Fruit fly (Drosophila melanogaster) whole organism, embryonic: ENCODE results near the gene ninaC.
A peak's percentile ranks its signal among the peaks of the same experiment; 100 is the strongest.

Source experiments
- CG10147 ChIP-seq: fragments of 200-800 bp; sonication (Bioruptor generic); optimal IDR thresholded peaks from 2 replicates; lab custom pipeline; 2019; ENCODE audit warnings: missing biosample characterization, mild to moderate bottlenecking, missing genetic modification characterization, moderate library complexity
- CG11560 ChIP-seq: fragments of 200-800 bp; sonication (Bioruptor generic); IDR thresholded peaks from 3 replicates; pipeline ENCODE4 v1.3.6; 2022; ENCODE audit warnings: missing biosample characterization, missing genetic modification characterization
- CG12071 ChIP-seq: fragments of 200-800 bp; sonication (Bioruptor generic); optimal IDR thresholded peaks from 3 replicates; lab custom pipeline; 2018; ENCODE audit warnings: missing biosample characterization, mild to moderate bottlenecking, missing genetic modification characterization
- CG14014 ChIP-seq: fragments of 200-800 bp; sonication (Bioruptor generic); IDR thresholded peaks from 2 replicates; pipeline ENCODE4 v1.3.6; 2022; ENCODE audit warnings: missing biosample characterization, missing genetic modification characterization
- CG14441 ChIP-seq: fragments of 200-800 bp; sonication (Bioruptor generic); IDR thresholded peaks from 2 replicates; pipeline ENCODE4 v1.3.6; 2022; ENCODE audit warnings: missing biosample characterization, missing genetic modification characterization
- CG1529 ChIP-seq: fragments of 200-800 bp; sonication (Bioruptor generic); optimal IDR thresholded peaks from 3 replicates; lab custom pipeline; 2018; ENCODE audit warnings: missing biosample characterization, missing genetic modification characterization
- CG1602 ChIP-seq: fragments of 200-800 bp; sonication (Bioruptor generic); optimal IDR thresholded peaks from 3 replicates; lab custom pipeline; 2016; ENCODE audit warnings: missing biosample characterization, missing genetic modification characterization
- CG18011 ChIP-seq: fragments of 200-800 bp; sonication (Bioruptor generic); optimal IDR thresholded peaks from 2 replicates; lab custom pipeline; 2017; ENCODE audit warnings: missing biosample characterization, missing genetic modification characterization, mild to moderate bottlenecking, moderate library complexity, missing genotype
- CG2129 ChIP-seq: fragments of 200-800 bp; sonication (Bioruptor generic); IDR thresholded peaks from 2 replicates; pipeline ENCODE4 v1.3.6; 2022; ENCODE audit warnings: missing biosample characterization, missing genetic modification characterization; ENCODE audit not compliant: partially characterized antibody
- CG2712 ChIP-seq: fragments of 200-800 bp; optimal IDR thresholded peaks from 3 replicates; lab custom pipeline; 2019; ENCODE audit warnings: missing biosample characterization, mild to moderate bottlenecking, missing genetic modification characterization, moderate library complexity
- CG2889 ChIP-seq: fragments of 200-800 bp; sonication (Bioruptor generic); IDR thresholded peaks from 3 replicates; pipeline ENCODE4 v1.3.6; 2022; ENCODE audit warnings: missing biosample characterization, missing genetic modification characterization
- CG31441 ChIP-seq: fragments of 200-800 bp; sonication (Bioruptor generic); IDR thresholded peaks from 2 replicates; pipeline ENCODE4 v1.3.6; 2022; ENCODE audit warnings: missing biosample characterization, missing genetic modification characterization
- CG3847 ChIP-seq: fragments of 200-800 bp; sonication (Bioruptor generic); IDR thresholded peaks from 2 replicates; pipeline ENCODE4 v1.3.6; 2022; ENCODE audit warnings: missing biosample characterization, missing genetic modification characterization
- CG5245 ChIP-seq: fragments of 200-800 bp; sonication (Bioruptor generic); optimal IDR thresholded peaks from 3 replicates; lab custom pipeline; 2016; ENCODE audit warnings: missing biosample characterization, missing genetic modification characterization
- CG6765 ChIP-seq: fragments of 200-800 bp; sonication (Bioruptor generic); optimal IDR thresholded peaks from 3 replicates; lab custom pipeline; 2017; ENCODE audit warnings: missing biosample characterization, mild to moderate bottlenecking, missing genetic modification characterization
- CG7372 ChIP-seq: fragments of 200-800 bp; sonication (Bioruptor generic); IDR thresholded peaks from 2 replicates; pipeline ENCODE4 v1.3.6; 2022; ENCODE audit warnings: missing biosample characterization, missing genetic modification characterization
- CG7786 ChIP-seq: fragments of 200-800 bp; sonication (Bioruptor generic); optimal IDR thresholded peaks from 2 replicates; lab custom pipeline; 2016; ENCODE audit warnings: missing biosample characterization, missing genetic modification characterization
- CG8924 ChIP-seq: fragments of 200-800 bp; optimal IDR thresholded peaks from 3 replicates; lab custom pipeline; 2019; ENCODE audit warnings: missing biosample characterization, mild to moderate bottlenecking, missing genetic modification characterization, moderate library complexity
- CG9215 ChIP-seq: fragments of 200-800 bp; sonication (Bioruptor generic); IDR thresholded peaks from 2 replicates; pipeline ENCODE4 v1.3.6; 2022; ENCODE audit warnings: missing biosample characterization, missing genetic modification characterization
- CG9609 ChIP-seq: fragments of 200-800 bp; sonication (Bioruptor generic); optimal IDR thresholded peaks from 3 replicates; lab custom pipeline; 2016; ENCODE audit warnings: missing biosample characterization, missing genetic modification characterization
- Dip3 ChIP-seq: fragments of 200-800 bp; sonication (Bioruptor generic); optimal IDR thresholded peaks from 3 replicates; lab custom pipeline; 2016; ENCODE audit warnings: missing biosample characterization, missing genetic modification characterization
- Drgx ChIP-seq: fragments of 200-800 bp; sonication (Bioruptor generic); IDR thresholded peaks from 2 replicates; pipeline ENCODE4 v1.3.6; 2022; ENCODE audit warnings: missing biosample characterization, missing genetic modification characterization
- Elba2 ChIP-seq: fragments of 200-800 bp; sonication (Bioruptor generic); optimal IDR thresholded peaks from 3 replicates; lab custom pipeline; 2016; ENCODE audit warnings: missing biosample characterization, missing genetic modification characterization
- HmgZ ChIP-seq: fragments of 200-800 bp; sonication (Bioruptor generic); optimal IDR thresholded peaks from 2 replicates; lab custom pipeline; 2018; ENCODE audit warnings: missing biosample characterization, mild to moderate bottlenecking, missing genetic modification characterization
- Hr3 ChIP-seq: fragments of 200-800 bp; sonication (Bioruptor generic); optimal IDR thresholded peaks from 3 replicates; lab custom pipeline; 2016; ENCODE audit warnings: missing biosample characterization, missing genetic modification characterization
- Hr78 ChIP-seq, 2 experiments: fragments of 200-800 bp in 1 of 2; fragments of >200 bp in 1 of 2; sonication (Bioruptor generic) in 1 of 2; optimal IDR thresholded peaks; 2 replicates each; lab custom pipeline; 2017 to 2019; ENCODE audit warnings: missing biosample characterization in 2 of 2, missing genetic modification characterization in 2 of 2, mild to moderate bottlenecking in 1 of 2, moderate library complexity in 1 of 2
- MESR4 ChIP-seq: fragments of 200-800 bp; sonication (Bioruptor generic); optimal IDR thresholded peaks from 2 replicates; lab custom pipeline; 2018; ENCODE audit warnings: missing biosample characterization, mild to moderate bottlenecking, missing genetic modification characterization, moderate library complexity
- Med ChIP-seq: fragments of 200-800 bp; sonication (Bioruptor generic); peaks from one replicate; lab custom pipeline; 2016; ENCODE audit warnings: missing biosample characterization, missing genetic modification characterization, mild to moderate bottlenecking, inconsistent platforms, moderate library complexity
- NK7.1 ChIP-seq: fragments of 200-800 bp; sonication (Bioruptor generic); optimal IDR thresholded peaks from 3 replicates; lab custom pipeline; 2016; ENCODE audit warnings: missing biosample characterization, missing genetic modification characterization
- Optix ChIP-seq: fragments of 200-800 bp; sonication (Bioruptor generic); IDR thresholded peaks from 3 replicates; pipeline ENCODE4 v1.3.6; 2022; ENCODE audit warnings: missing biosample characterization, missing genetic modification characterization
- Ravus ChIP-seq: fragments of 200-800 bp; sonication (Bioruptor generic); IDR thresholded peaks from 2 replicates; pipeline ENCODE4 v1.3.6; 2022; ENCODE audit warnings: missing biosample characterization, missing genetic modification characterization
- Stat92E ChIP-seq, 3 experiments: fragments of >200 bp in 2 of 3; fragments of 200-800 bp in 1 of 3; sonication (Bioruptor generic) in 1 of 3; optimal IDR thresholded peaks; 2 replicates each; lab custom pipeline; 2017 to 2019; ENCODE audit warnings: missing biosample characterization in 3 of 3, missing genetic modification characterization in 3 of 3, mild to moderate bottlenecking in 1 of 3, moderate library complexity in 1 of 3
- Xrp1 ChIP-seq: fragments of 200-800 bp; sonication (Bioruptor generic); IDR thresholded peaks from 2 replicates; pipeline ENCODE4 v1.3.6; 2022; ENCODE audit warnings: missing biosample characterization, missing genetic modification characterization
- aop ChIP-seq: fragments of 200-800 bp; sonication (Bioruptor generic); IDR thresholded peaks from 2 replicates; pipeline ENCODE4 v1.3.6; 2022; ENCODE audit warnings: missing biosample characterization, missing genetic modification characterization
- bsh ChIP-seq, 2 experiments: fragments of 200-800 bp; sonication (Bioruptor generic); optimal IDR thresholded peaks; 2 replicates each; lab custom pipeline; 2017 to 2018; ENCODE audit warnings: mild to moderate bottlenecking in 2 of 2, missing biosample characterization in 2 of 2, missing genetic modification characterization in 2 of 2, moderate library complexity in 1 of 2
- corto ChIP-seq: fragments of 200-800 bp; sonication (Bioruptor generic); optimal IDR thresholded peaks from 2 replicates; lab custom pipeline; 2016; ENCODE audit warnings: missing biosample characterization, mild to moderate bottlenecking, missing genetic modification characterization, moderate library complexity
- crol ChIP-seq: fragments of 200-800 bp; sonication (Bioruptor generic); IDR thresholded peaks from 2 replicates; pipeline ENCODE4 v1.3.6; 2022; ENCODE audit warnings: missing biosample characterization, missing genetic modification characterization
- fd96Cb ChIP-seq: fragments of 200-800 bp; sonication (Bioruptor generic); optimal IDR thresholded peaks from 2 replicates; lab custom pipeline; 2018; ENCODE audit warnings: missing biosample characterization, mild to moderate bottlenecking, missing genetic modification characterization, moderate library complexity
- gcm2 ChIP-seq: fragments of 200-800 bp; sonication (Bioruptor generic); optimal IDR thresholded peaks from 2 replicates; lab custom pipeline; 2016; ENCODE audit warnings: missing biosample characterization, missing genetic modification characterization
- inv ChIP-seq: fragments of 200-800 bp; sonication (Bioruptor generic); IDR thresholded peaks from 2 replicates; pipeline ENCODE4 v1.3.6; 2022; ENCODE audit warnings: missing biosample characterization, missing genetic modification characterization; ENCODE audit not compliant: partially characterized antibody
- knrl ChIP-seq: fragments of 200-800 bp; sonication (Bioruptor generic); IDR thresholded peaks from 3 replicates; pipeline ENCODE4 v1.3.6; 2022; ENCODE audit warnings: missing biosample characterization, missing genetic modification characterization; ENCODE audit not compliant: partially characterized antibody
- lov ChIP-seq, 2 experiments: fragments of 200-800 bp in 1 of 2; fragments of >200 bp in 1 of 2; sonication (Bioruptor generic) in 1 of 2; IDR thresholded peaks in 1 of 2; optimal IDR thresholded peaks in 1 of 2; 2 replicates in 1 of 2; 3 replicates in 1 of 2; pipeline versions ENCODE4 v1.3.6 to Lab custom; 2017 to 2022; ENCODE audit warnings: missing biosample characterization in 1 of 2, missing genetic modification characterization in 1 of 2
- nerfin-2 ChIP-seq: fragments of 200-800 bp; sonication (Bioruptor generic); IDR thresholded peaks from 2 replicates; pipeline ENCODE4 v1.3.6; 2022; ENCODE audit warnings: missing biosample characterization, missing genetic modification characterization; ENCODE audit not compliant: partially characterized antibody
- org-1 ChIP-seq: fragments of 200-800 bp; sonication (Bioruptor generic); optimal IDR thresholded peaks from 2 replicates; lab custom pipeline; 2017; ENCODE audit warnings: missing biosample characterization, missing genetic modification characterization
- slou ChIP-seq: fragments of 200-800 bp; sonication (Bioruptor generic); optimal IDR thresholded peaks from 3 replicates; lab custom pipeline; 2016; ENCODE audit warnings: missing biosample characterization, missing genetic modification characterization
- sna ChIP-seq: fragments of 200-800 bp; sonication (Bioruptor generic); IDR thresholded peaks from 2 replicates; pipeline ENCODE4 v1.3.6; 2022; ENCODE audit warnings: missing biosample characterization, missing genetic modification characterization; ENCODE audit not compliant: partially characterized antibody
- sug ChIP-seq: fragments of 200-800 bp; optimal IDR thresholded peaks from 2 replicates; lab custom pipeline; 2019; ENCODE audit warnings: missing biosample characterization, mild to moderate bottlenecking, missing genetic modification characterization, moderate library complexity
- vfl ChIP-seq: fragments of 200-800 bp; sonication (Bioruptor generic); optimal IDR thresholded peaks from 2 replicates; lab custom pipeline; 2016; ENCODE audit warnings: missing biosample characterization, missing genetic modification characterization
- vvl ChIP-seq: fragments of 200-800 bp; sonication (Bioruptor generic); IDR thresholded peaks from 2 replicates; pipeline ENCODE4 v1.3.6; 2022; ENCODE audit warnings: missing biosample characterization, missing genetic modification characterization

Gene ninaC

dm6 chr2L:7418148-7418988, 40.9 kb downstream of the ninaC start (continued):
- TF ChIP-seq CG18011 (GFP tag; lab: Kevin White, UChicago) (no peak), slou (GFP tag; lab: Kevin White, UChicago) (no peak), CG14014 (GFP tag; lab: Robert Waterston, UW) (no peak), Dip3 (no peak), sug (tag; lab: Kevin White, UChicago) (no peak), MESR4 (no peak), CG9215 (GFP tag; lab: Robert Waterston, UW) (no peak), HmgZ (tag; lab: Kevin White, UChicago) (no peak), aop (GFP tag; lab: Robert Waterston, UW) (no peak), CG31441 (GFP tag; lab: Robert Waterston, UW) (no peak), corto (GFP tag; lab: Kevin White, UChicago) (peak; percentile 43), org-1 (GFP tag; lab: Kevin White, UChicago) (no peak), CG10147 (GFP tag; lab: Kevin White, UChicago) (no peak), CG14441 (GFP tag; lab: Robert Waterston, UW) (no peak), Drgx (GFP tag; lab: Robert Waterston, UW) (no peak; the same call in 1 of the 2 replicates), NK7.1 (no peak), gcm2 (GFP tag; lab: Kevin White, UChicago) (no peak), CG6765 (GFP tag; lab: Kevin White, UChicago) (no peak), CG11560 (tag; lab: Robert Waterston, UW) (no peak), CG2129 (GFP tag; lab: Robert Waterston, UW) (no peak), CG12071 (GFP tag; lab: Kevin White, UChicago) (no peak), CG2889 (GFP tag; lab: Robert Waterston, UW) (no peak), Med (GFP tag; lab: Kevin White, UChicago) (peak; percentile 81), crol (GFP tag; lab: Robert Waterston, UW) (peak; percentile 84), knrl (no peak), vfl (no peak), Hr3 (GFP tag; lab: Kevin White, UChicago) (no peak), vvl (no peak), Elba2 (GFP tag; lab: Kevin White, UChicago) (no peak), CG1602 (no peak), Optix (GFP tag; lab: Robert Waterston, UW) (no peak), CG8924 (tag; lab: Kevin White, UChicago) (no peak), CG3847 (GFP tag; lab: Robert Waterston, UW) (no peak), CG5245 (GFP tag; lab: Kevin White, UChicago) (no peak), CG1529 (no peak), CG7786 (GFP tag; lab: Kevin White, UChicago) (no peak), Stat92E (GFP tag; optimal IDR thresholded peaks at IDR 0.05; lab: Kevin White, UChicago) (no peak), bsh (GFP tag; optimal IDR thresholded peaks at IDR 0.05; lab: Kevin White, UChicago) (peak in 1 of 2 experiments; percentile 85), fd96Cb (no peak), nerfin-2 (GFP tag; lab: Robert Waterston, UW) (no peak), Ravus (no peak), Xrp1 (no peak), inv (no peak), lov (optimal IDR thresholded peaks at IDR 0.05; lab: Kevin White, UChicago) (no peak), lov (GFP tag; IDR thresholded peaks at IDR 0.05; lab: Robert Waterston, UW) (no peak), sna (GFP tag; lab: Robert Waterston, UW) (no peak), CG2712 (tag; lab: Kevin White, UChicago) (no peak), Hr78 (GFP tag; optimal IDR thresholded peaks at IDR 0.05; lab: Kevin White, UChicago) (peak in 1 of 2 experiments; percentile 87), CG9609 (GFP tag; lab: Kevin White, UChicago) (no peak), CG7372 (GFP tag; lab: Robert Waterston, UW) (no peak)
